Worm (Caenorhabditis elegans) whole organism, L2 larva: ENCODE data around the gene D1086.19.

ENCODE experiments used
- C34F6.9 ChIP-seq: fragments of 150-350 bp; optimal IDR thresholded peaks from 2 replicates; lab custom pipeline; 2014; ENCODE audit warnings: missing biosample characterization, missing genetic modification characterization
- F13H6.1 ChIP-seq: sonication (generic microtip); optimal IDR thresholded peaks from 2 replicates; lab custom pipeline; 2016; ENCODE audit warnings: missing genetic modification characterization, missing compliant biosample characterization
- R02D3.7 ChIP-seq: fragments of 150-350 bp; optimal IDR thresholded peaks from 2 replicates; lab custom pipeline; 2014; ENCODE audit warnings: missing biosample characterization, missing genetic modification characterization
- alr-1 ChIP-seq: fragments of 150-350 bp; optimal IDR thresholded peaks from 2 replicates; lab custom pipeline; 2014; ENCODE audit warnings: missing biosample characterization, missing genetic modification characterization
- aly-2 ChIP-seq: fragments of 150-350 bp; optimal IDR thresholded peaks from 2 replicates; lab custom pipeline; 2014; ENCODE audit warnings: missing biosample characterization, missing genetic modification characterization
- blmp-1 ChIP-seq: sonication (generic microtip); optimal IDR thresholded peaks from 2 replicates; lab custom pipeline; 2017; ENCODE audit warnings: missing genetic modification characterization, mild to moderate bottlenecking, missing compliant biosample characterization, antibody characterized with exemption, moderate library complexity; ENCODE audit not compliant: insufficient read depth
- ceh-16 ChIP-seq: fragments of 150-350 bp; optimal IDR thresholded peaks from 2 replicates; lab custom pipeline; 2014; ENCODE audit warnings: missing biosample characterization, missing genetic modification characterization
- ceh-82 ChIP-seq: fragments of 150-350 bp; optimal IDR thresholded peaks from 2 replicates; lab custom pipeline; 2014; ENCODE audit warnings: missing biosample characterization, missing genetic modification characterization
- elt-1 ChIP-seq: fragments of 150-350 bp; optimal IDR thresholded peaks from 2 replicates; lab custom pipeline; 2014; ENCODE audit warnings: missing biosample characterization, missing genetic modification characterization
- fos-1 ChIP-seq: fragments of 150-350 bp; optimal IDR thresholded peaks from 2 replicates; lab custom pipeline; 2014; ENCODE audit warnings: missing biosample characterization, missing genetic modification characterization
- lin-39 ChIP-seq: fragments of 150-350 bp; optimal IDR thresholded peaks from 2 replicates; lab custom pipeline; 2014; ENCODE audit warnings: missing biosample characterization, missing genetic modification reagents, missing genetic modification characterization
- lsy-2 ChIP-seq, 2 experiments: fragments of 150-350 bp in 1 of 2; sonication (generic microtip) in 1 of 2; optimal IDR thresholded peaks; 2 replicates each; lab custom pipeline; 2014 to 2017; ENCODE audit warnings: missing biosample characterization in 2 of 2, missing genetic modification characterization in 2 of 2
- mab-5 ChIP-seq: fragments of 150-350 bp; optimal IDR thresholded peaks from 2 replicates; lab custom pipeline; 2014; ENCODE audit warnings: missing biosample characterization, missing genetic modification characterization
- mdl-1 ChIP-seq, 2 experiments: fragments of 150-350 bp in 1 of 2; sonication (generic microtip) in 1 of 2; optimal IDR thresholded peaks; 2 replicates each; lab custom pipeline; 2017; ENCODE audit warnings: missing biosample characterization in 2 of 2, missing genetic modification characterization in 2 of 2
- nhr-10 ChIP-seq: sonication (generic microtip); optimal IDR thresholded peaks from 2 replicates; lab custom pipeline; 2017; ENCODE audit warnings: missing biosample characterization, missing genetic modification characterization
- nhr-11 ChIP-seq: fragments of 150-350 bp; optimal IDR thresholded peaks from 2 replicates; lab custom pipeline; 2014; ENCODE audit warnings: missing biosample characterization, missing genetic modification characterization
- nhr-12 ChIP-seq: fragments of 150-350 bp; optimal IDR thresholded peaks from 2 replicates; lab custom pipeline; 2014; ENCODE audit warnings: missing biosample characterization, missing genetic modification characterization
- nhr-129 ChIP-seq: fragments of 150-350 bp; optimal IDR thresholded peaks from 2 replicates; lab custom pipeline; 2014; ENCODE audit warnings: missing biosample characterization, missing genetic modification characterization
- nhr-21 ChIP-seq: fragments of 150-350 bp; optimal IDR thresholded peaks from 2 replicates; lab custom pipeline; 2014; ENCODE audit warnings: missing biosample characterization, missing genetic modification characterization
- nhr-23 ChIP-seq: fragments of 150-350 bp; optimal IDR thresholded peaks from 2 replicates; lab custom pipeline; 2014; ENCODE audit warnings: missing biosample characterization, missing genetic modification reagents, missing genetic modification characterization
- nhr-237 ChIP-seq: fragments of 150-350 bp; optimal IDR thresholded peaks from 2 replicates; lab custom pipeline; 2014; ENCODE audit warnings: missing biosample characterization, missing genetic modification characterization
- nhr-6 ChIP-seq: fragments of 150-350 bp; optimal IDR thresholded peaks from 2 replicates; lab custom pipeline; 2014; ENCODE audit warnings: missing biosample characterization, missing genetic modification characterization
- peb-1 ChIP-seq: fragments of 150-350 bp; optimal IDR thresholded peaks from 2 replicates; lab custom pipeline; 2014; ENCODE audit warnings: missing biosample characterization, missing genetic modification characterization
- skn-1 ChIP-seq: sonication (generic microtip); optimal IDR thresholded peaks from 2 replicates; lab custom pipeline; 2017; ENCODE audit warnings: missing biosample characterization, missing genetic modification characterization
- sma-3 ChIP-seq: sonication (generic microtip); optimal IDR thresholded peaks from 2 replicates; lab custom pipeline; 2016; ENCODE audit warnings: missing genetic modification reagents, missing genetic modification characterization, missing compliant biosample characterization
- sma-9 ChIP-seq, 2 experiments: fragments of 150-350 bp in 1 of 2; sonication (generic microtip) in 1 of 2; optimal IDR thresholded peaks; 2 replicates each; lab custom pipeline; 2014 to 2016; ENCODE audit warnings: missing genetic modification characterization in 2 of 2, mild to moderate bottlenecking in 1 of 2, missing biosample characterization in 1 of 2, missing compliant biosample characterization in 1 of 2, missing genetic modification reagents in 1 of 2, moderate library complexity in 1 of 2
- snpc-4 ChIP-seq: fragments of 150-350 bp; optimal IDR thresholded peaks from 2 replicates; lab custom pipeline; 2014; ENCODE audit warnings: missing biosample characterization, missing genetic modification characterization
- unc-39 ChIP-seq: fragments of 150-350 bp; optimal IDR thresholded peaks from 2 replicates; lab custom pipeline; 2014; ENCODE audit warnings: missing biosample characterization, missing genetic modification characterization
- unc-55 ChIP-seq: fragments of 150-350 bp; sonication (generic microtip); optimal IDR thresholded peaks from 3 replicates; lab custom pipeline; 2014; ENCODE audit warnings: missing biosample characterization, missing genetic modification reagents, missing genetic modification characterization
- unc-62 ChIP-seq: fragments of 150-350 bp; optimal IDR thresholded peaks from 2 replicates; lab custom pipeline; 2014; ENCODE audit warnings: missing biosample characterization, missing genetic modification reagents, missing genetic modification characterization
- zag-1 ChIP-seq: fragments of 150-350 bp; optimal IDR thresholded peaks from 2 replicates; lab custom pipeline; 2014; ENCODE audit warnings: missing biosample characterization, missing genetic modification characterization
- ztf-1 ChIP-seq: fragments of 200-800 bp; sonication (Bioruptor generic); conservative IDR thresholded peaks from 2 replicates; pipeline ENCODE4 v1.3.6; 2022; ENCODE audit warnings: missing genetic modification characterization, missing compliant biosample characterization
- ztf-4 ChIP-seq: fragments of 150-350 bp; optimal IDR thresholded peaks from 2 replicates; lab custom pipeline; 2014; ENCODE audit warnings: missing biosample characterization, missing genetic modification characterization

D1086.19 gene

ce11 chrV:14098519-14098918 is 10.4 kb downstream of the D1086.19 start, which contains the start of the genes D1086.2 and D1086.1:
Gene D1086.2 (minus strand): TSS chrV:14098668.
Gene D1086.1 (plus strand): TSS chrV:14098858.
- TF ChIP-seq lsy-2 (tag; optimal IDR thresholded peaks at IDR 0.05; lab: Kevin White, UChicago) (no peak), nhr-129 (tag; lab: Kevin White, UChicago) (peak; percentile 23), elt-1 (tag; lab: Kevin White, UChicago) (no peak), unc-62 (GFP tag; lab: Kevin White, UChicago) (no peak), ztf-4 (tag; lab: Kevin White, UChicago) (no peak), nhr-237 (tag; lab: Kevin White, UChicago) (no peak), fos-1 (no peak), alr-1 (tag; lab: Kevin White, UChicago) (no peak), F13H6.1 (tag; lab: Kevin White, UChicago) (peak; percentile 53), skn-1 (tag; lab: Kevin White, UChicago) (no peak)
- TF ChIP-seq, all 48 proteins: peak for 2

ce11 chrV:14100886-14101285 is 12.7 kb downstream of the D1086.19 start, which contains the start of gene D1086.12:
Gene D1086.12 (plus strand): TSS chrV:14101186.
- TF ChIP-seq peb-1 (tag; lab: Kevin White, UChicago): no peak
- no peak for TF ChIP-seq nhr-11 (tag; lab: Kevin White, UChicago)

ce11 chrV:14103970-14104369 is 15.8 kb downstream of the D1086.19 start, which contains the start of gene D1086.9:
Gene D1086.9 (plus strand): TSS chrV:14104270.
- TF ChIP-seq ceh-82 (tag; lab: Kevin White, UChicago): no peak
- no peak for TF ChIP-seq aly-2 (tag; lab: Kevin White, UChicago)
- no peak for TF ChIP-seq nhr-6 (tag; lab: Kevin White, UChicago)
- no peak for TF ChIP-seq nhr-11 (tag; lab: Kevin White, UChicago)
- no peak for TF ChIP-seq zag-1 (tag; lab: Kevin White, UChicago)
- TF ChIP-seq unc-62 (GFP tag; lab: Kevin White, UChicago): no peak
- no peak for TF ChIP-seq ztf-4 (tag; lab: Kevin White, UChicago)
- TF ChIP-seq nhr-21 (tag; lab: Kevin White, UChicago): no peak
- TF ChIP-seq unc-39 (tag; lab: Kevin White, UChicago): no peak
- no peak for TF ChIP-seq mab-5 (tag; lab: Kevin White, UChicago)

DNA sequence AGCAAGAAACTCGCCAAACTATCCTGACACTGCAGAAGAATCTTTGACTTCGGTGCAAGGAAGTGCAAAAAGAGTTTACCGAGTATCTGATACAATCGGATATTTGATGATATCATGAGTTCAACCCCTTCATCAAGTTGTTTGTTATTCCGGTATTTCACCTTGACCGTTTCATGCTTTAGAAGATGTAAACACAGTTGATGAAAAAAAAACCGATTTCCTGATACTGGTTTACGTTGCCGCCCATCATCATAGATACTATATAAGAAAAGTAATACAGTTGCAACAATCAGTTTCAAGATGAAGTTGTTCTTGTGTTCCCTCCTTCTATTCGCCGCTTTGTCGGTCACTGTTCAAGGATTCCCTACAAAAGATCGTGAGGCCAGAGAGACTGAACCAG is 19.4 kb downstream of the D1086.19 start, which contains the start of gene H39E23.3:
Gene H39E23.3, plus strand, starts transcription at position 301 of the 400 bp plus-strand sequence.
- TF ChIP-seq mdl-1 (tag; optimal IDR thresholded peaks at IDR 0.05; lab: Kevin White, UChicago) (no peak), ceh-82 (tag; lab: Kevin White, UChicago) (no peak), ceh-16 (tag; lab: Kevin White, UChicago) (no peak), nhr-12 (tag; lab: Kevin White, UChicago) (no peak), sma-9 (GFP tag; optimal IDR thresholded peaks at IDR 0.05; lab: Kevin White, UChicago) (no peak), sma-9 (tag; optimal IDR thresholded peaks at IDR 0.05; lab: Kevin White, UChicago) (no peak), nhr-23 (tag; lab: Kevin White, UChicago) (no peak), ztf-1 (no peak), sma-3 (GFP tag; lab: Kevin White, UChicago) (no peak), R02D3.7 (no peak)
- TF ChIP-seq, all 48 proteins: peak for 0

ce11 chrV:14110042-14110441 is 21.9 kb downstream of the D1086.19 start, which contains the start of gene H39E23.2:
Gene H39E23.2 (plus strand): TSS chrV:14110342.
- TF ChIP-seq unc-55 (GFP tag; lab: Kevin White, UChicago): no peak
- TF ChIP-seq, all 48 proteins: peak for 0

DNA sequence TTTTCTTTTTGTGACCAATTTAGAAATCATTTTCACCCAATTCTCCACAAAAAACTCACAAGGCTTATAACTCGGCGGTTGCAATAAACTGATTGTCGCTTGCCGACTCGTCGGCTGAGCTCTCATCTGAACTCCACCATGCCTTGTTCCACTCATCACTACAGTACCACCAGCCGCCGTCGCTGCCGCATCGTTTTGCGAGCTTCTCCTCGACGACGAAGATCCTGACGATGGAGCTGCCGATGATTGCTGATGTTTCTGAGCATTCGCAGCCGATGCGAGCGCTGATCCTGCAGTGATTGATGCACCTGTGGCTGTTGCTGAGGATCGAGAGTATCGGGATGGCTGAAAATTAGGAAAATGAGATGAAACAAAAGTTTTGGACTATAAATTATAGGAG is 32.5 kb downstream of the D1086.19 start:
- TF ChIP-seq aly-2 (tag; lab: Kevin White, UChicago) (no peak), zag-1 (tag; lab: Kevin White, UChicago) (no peak), F13H6.1 (tag; lab: Kevin White, UChicago) (no peak), nhr-129 (tag; lab: Kevin White, UChicago) (no peak), nhr-10 (tag; lab: Kevin White, UChicago) (no peak), blmp-1 (tag; lab: Kevin White, UChicago) (no peak), elt-1 (tag; lab: Kevin White, UChicago) (no peak), C34F6.9 (tag; lab: Kevin White, UChicago) (no peak), lin-39 (tag; lab: Kevin White, UChicago) (no peak), snpc-4 (no peak)
